Fruit fly (Drosophila melanogaster): Measurements from ENCODE around the gene CG15529.

- no peak for TF ChIP-seq Pif1B (GFP tag; optimal IDR thresholded peaks at IDR 0.05)
- TF ChIP-seq CG4496 (GFP tag; IDR thresholded peaks at IDR 0.05), result no peak
- no peak for TF ChIP-seq gl (tag; optimal IDR thresholded peaks at IDR 0.05)
- TF ChIP-seq CG14655 (GFP tag; optimal IDR thresholded peaks at IDR 0.05), result no peak
- TF ChIP-seq CG17806 (tag; optimal IDR thresholded peaks at IDR 0.05), result no peak
- TF ChIP-seq Ets98B (GFP tag; IDR thresholded peaks at IDR 0.05), result no peak
- no peak for TF ChIP-seq CG9948 (tag; optimal IDR thresholded peaks at IDR 0.05)
- no peak for TF ChIP-seq D1 (tag; optimal IDR thresholded peaks at IDR 0.05)
- TF ChIP-seq CG32121 (GFP tag; IDR thresholded peaks at IDR 0.05), result no peak
- no peak for TF ChIP-seq EcR (GFP tag; optimal IDR thresholded peaks at IDR 0.05)
- no peak for TF ChIP-seq CG10348 (GFP tag; IDR thresholded peaks at IDR 0.05)
- no peak for TF ChIP-seq CG8301 (tag; optimal IDR thresholded peaks at IDR 0.05)
Observed at dm6 chr3R:30196128-30196527, 44.3 kb downstream of the CG15529 start, which contains the start of gene CG15531.

All from whole organism, pupa.